Fruit fly (Drosophila melanogaster) whole organism, embryonic: ENCODE measurements around the gene nolo.

Source experiments
- ATbp ChIP-seq: fragments of 200-800 bp; sonication (Bioruptor generic); optimal IDR thresholded peaks from 2 replicates; lab custom pipeline; 2017; ENCODE audit warnings: missing biosample characterization, mild to moderate bottlenecking, missing genetic modification characterization, missing genetic modification reagents
- Atf6 ChIP-seq: fragments of 200-800 bp; sonication (Bioruptor generic); IDR thresholded peaks from 2 replicates; pipeline ENCODE4 v1.3.6; 2022; ENCODE audit warnings: missing biosample characterization, missing genetic modification characterization
- B-H2 ChIP-seq: fragments of 200-800 bp; sonication (Bioruptor generic); optimal IDR thresholded peaks from 2 replicates; lab custom pipeline; 2018; ENCODE audit warnings: missing biosample characterization, mild to moderate bottlenecking, missing genetic modification characterization
- CG10654 ChIP-seq: fragments of 200-800 bp; sonication (Bioruptor generic); optimal IDR thresholded peaks from 2 replicates; lab custom pipeline; 2016; ENCODE audit warnings: missing biosample characterization, missing genetic modification characterization
- CG10959 ChIP-seq: fragments of 200-800 bp; sonication (Bioruptor generic); IDR thresholded peaks from 2 replicates; pipeline ENCODE4 v1.3.6; 2022; ENCODE audit warnings: missing biosample characterization, missing genetic modification characterization
- CG10979 ChIP-seq: fragments of 200-800 bp; sonication (Bioruptor generic); optimal IDR thresholded peaks from 2 replicates; lab custom pipeline; 2018; ENCODE audit warnings: missing biosample characterization, mild to moderate bottlenecking, missing genetic modification characterization, moderate library complexity
- CG11560 ChIP-seq: fragments of 200-800 bp; sonication (Bioruptor generic); IDR thresholded peaks from 3 replicates; pipeline ENCODE4 v1.3.6; 2022; ENCODE audit warnings: missing biosample characterization, missing genetic modification characterization
- CG12104 ChIP-seq: fragments of 200-800 bp; sonication (Bioruptor generic); optimal IDR thresholded peaks from 3 replicates; lab custom pipeline; 2016; ENCODE audit warnings: missing biosample characterization, missing genetic modification characterization
- CG12299 ChIP-seq: fragments of 200-800 bp; sonication (Bioruptor generic); optimal IDR thresholded peaks from 2 replicates; lab custom pipeline; 2018; ENCODE audit warnings: missing biosample characterization, mild to moderate bottlenecking, missing genetic modification characterization
- CG1602 ChIP-seq: fragments of 200-800 bp; sonication (Bioruptor generic); optimal IDR thresholded peaks from 3 replicates; lab custom pipeline; 2016; ENCODE audit warnings: missing biosample characterization, missing genetic modification characterization
- CG17328 ChIP-seq: fragments of 200-800 bp; sonication (Bioruptor generic); IDR thresholded peaks from 2 replicates; pipeline ENCODE4 v1.3.6; 2022; ENCODE audit warnings: missing biosample characterization, missing genetic modification characterization
- CG2202 ChIP-seq: fragments of 200-800 bp; sonication (Bioruptor generic); optimal IDR thresholded peaks from 2 replicates; lab custom pipeline; 2018; ENCODE audit warnings: missing biosample characterization, mild to moderate bottlenecking, missing genetic modification characterization
- CG31441 ChIP-seq: fragments of 200-800 bp; sonication (Bioruptor generic); IDR thresholded peaks from 2 replicates; pipeline ENCODE4 v1.3.6; 2022; ENCODE audit warnings: missing biosample characterization, missing genetic modification characterization
- CG3163 ChIP-seq: fragments of 200-800 bp; sonication (Bioruptor generic); optimal IDR thresholded peaks from 3 replicates; lab custom pipeline; 2016; ENCODE audit warnings: missing biosample characterization, missing genetic modification characterization
- CG34422 ChIP-seq: fragments of 200-800 bp; sonication (Bioruptor generic); IDR thresholded peaks from 3 replicates; pipeline ENCODE4 v1.3.6; 2022; ENCODE audit warnings: missing biosample characterization, missing genetic modification characterization
- CG4854 ChIP-seq: fragments of 200-800 bp; sonication (Bioruptor generic); optimal IDR thresholded peaks from 2 replicates; lab custom pipeline; 2016; ENCODE audit warnings: missing biosample characterization, missing genetic modification characterization, inconsistent platforms
- Camta ChIP-seq: fragments of 200-800 bp; sonication (Bioruptor generic); optimal IDR thresholded peaks from 2 replicates; lab custom pipeline; 2016; ENCODE audit warnings: missing biosample characterization, missing genetic modification characterization
- Dek ChIP-seq: fragments of 200-800 bp; sonication (Bioruptor generic); optimal IDR thresholded peaks from 3 replicates; lab custom pipeline; 2019; ENCODE audit warnings: missing biosample characterization, mild to moderate bottlenecking, missing genetic modification characterization, moderate library complexity
- Dfd ChIP-seq, 2 experiments: fragments of >200 bp; optimal IDR thresholded peaks; 2 replicates each; lab custom pipeline; 2017; ENCODE audit warnings: missing biosample characterization in 2 of 2, missing genetic modification characterization in 2 of 2
- Ets97D ChIP-seq: fragments of 200-800 bp; sonication (Bioruptor generic); optimal IDR thresholded peaks from 3 replicates; lab custom pipeline; 2016; ENCODE audit warnings: missing biosample characterization, missing genetic modification characterization
- HHEX ChIP-seq: fragments of 200-800 bp; sonication (Bioruptor generic); optimal IDR thresholded peaks from 3 replicates; lab custom pipeline; 2017; ENCODE audit warnings: missing biosample characterization, mild to moderate bottlenecking, missing genetic modification characterization, missing genetic modification reagents
- HmgZ ChIP-seq: fragments of 200-800 bp; sonication (Bioruptor generic); optimal IDR thresholded peaks from 2 replicates; lab custom pipeline; 2018; ENCODE audit warnings: missing biosample characterization, mild to moderate bottlenecking, missing genetic modification characterization
- Lhr ChIP-seq: fragments of 200-800 bp; sonication (Bioruptor generic); optimal IDR thresholded peaks from 3 replicates; lab custom pipeline; 2017; ENCODE audit warnings: mild to moderate bottlenecking, missing biosample characterization, missing genetic modification reagents, missing genetic modification characterization
- Med ChIP-seq: fragments of 200-800 bp; sonication (Bioruptor generic); peaks from one replicate; lab custom pipeline; 2016; ENCODE audit warnings: missing biosample characterization, missing genetic modification characterization, mild to moderate bottlenecking, inconsistent platforms, moderate library complexity
- Meics ChIP-seq: fragments of 200-800 bp; sonication (Bioruptor generic); optimal IDR thresholded peaks from 2 replicates; lab custom pipeline; 2017; ENCODE audit warnings: missing biosample characterization, mild to moderate bottlenecking, missing genetic modification characterization
- NFAT ChIP-seq: fragments of 200-800 bp; sonication (Bioruptor generic); IDR thresholded peaks from 2 replicates; pipeline ENCODE4 v1.3.6; 2022; ENCODE audit warnings: missing biosample characterization, missing genetic modification characterization
- Nf-YA ChIP-seq: fragments of 200-800 bp; sonication (Bioruptor generic); IDR thresholded peaks from 2 replicates; pipeline ENCODE4 v1.3.6; 2022; ENCODE audit warnings: missing biosample characterization, missing genetic modification characterization
- NfI ChIP-seq: fragments of 200-800 bp; sonication (Bioruptor generic); optimal IDR thresholded peaks from 3 replicates; lab custom pipeline; 2018; ENCODE audit warnings: missing biosample characterization, mild to moderate bottlenecking, missing genetic modification characterization, moderate library complexity
- ap ChIP-seq: fragments of 200-800 bp; sonication (Bioruptor generic); IDR thresholded peaks from 2 replicates; pipeline ENCODE4 v1.3.6; 2022; ENCODE audit warnings: missing biosample characterization, missing genetic modification characterization
- ash1 ChIP-seq: fragments of 200-800 bp; sonication (Bioruptor generic); optimal IDR thresholded peaks from 2 replicates; lab custom pipeline; 2018; ENCODE audit warnings: missing biosample characterization, mild to moderate bottlenecking, missing genetic modification characterization
- bbx ChIP-seq: fragments of 200-800 bp; sonication (Bioruptor generic); IDR thresholded peaks from 2 replicates; pipeline ENCODE4 v1.3.6; 2022; ENCODE audit warnings: missing biosample characterization, missing genetic modification characterization; ENCODE audit not compliant: partially characterized antibody
- cad ChIP-seq: fragments of >200 bp; optimal IDR thresholded peaks from 2 replicates; lab custom pipeline; 2017; ENCODE audit warnings: missing biosample characterization, missing genetic modification characterization
- da ChIP-seq: fragments of 200-800 bp; sonication (Bioruptor generic); optimal IDR thresholded peaks from 2 replicates; lab custom pipeline; 2016; ENCODE audit warnings: missing biosample characterization, missing genetic modification characterization
- dpn ChIP-seq, 2 experiments: fragments of 200-800 bp; sonication (Bioruptor generic); optimal IDR thresholded peaks; 3 replicates each; lab custom pipeline; 2016; ENCODE audit warnings: missing biosample characterization in 2 of 2, missing genetic modification characterization in 2 of 2
- dysf ChIP-seq: fragments of 200-800 bp; sonication (Bioruptor generic); IDR thresholded peaks from 3 replicates; pipeline ENCODE4 v1.3.6; 2022; ENCODE audit warnings: missing biosample characterization, missing genetic modification characterization
- her ChIP-seq: fragments of 200-800 bp; sonication (Bioruptor generic); optimal IDR thresholded peaks from 2 replicates; lab custom pipeline; 2016; ENCODE audit warnings: missing biosample characterization, missing genetic modification characterization
- lab ChIP-seq: fragments of 200-800 bp; sonication (Bioruptor generic); optimal IDR thresholded peaks from 3 replicates; lab custom pipeline; 2017; ENCODE audit warnings: missing biosample characterization, missing genetic modification characterization, mild to moderate bottlenecking, moderate library complexity, missing genetic modification reagents
- onecut ChIP-seq: fragments of 200-800 bp; sonication (Bioruptor generic); IDR thresholded peaks from 2 replicates; pipeline ENCODE4 v1.3.6; 2022; ENCODE audit warnings: missing biosample characterization, missing genetic modification characterization
- org-1 ChIP-seq: fragments of 200-800 bp; sonication (Bioruptor generic); optimal IDR thresholded peaks from 2 replicates; lab custom pipeline; 2017; ENCODE audit warnings: missing biosample characterization, missing genetic modification characterization
- row ChIP-seq: fragments of 200-800 bp; sonication (Bioruptor generic); IDR thresholded peaks from 3 replicates; pipeline ENCODE4 v1.3.6; 2022; ENCODE audit warnings: missing biosample characterization, missing genetic modification characterization
- salm ChIP-seq: fragments of 200-800 bp; sonication (Bioruptor generic); optimal IDR thresholded peaks from 2 replicates; lab custom pipeline; 2018; ENCODE audit warnings: missing biosample characterization, mild to moderate bottlenecking, missing genetic modification characterization
- shn ChIP-seq: fragments of 200-800 bp; sonication (Bioruptor generic); optimal IDR thresholded peaks from 3 replicates; lab custom pipeline; 2016; ENCODE audit warnings: missing biosample characterization, missing genetic modification characterization
- slp2 ChIP-seq: fragments of 200-800 bp; sonication (Bioruptor generic); optimal IDR thresholded peaks from 2 replicates; lab custom pipeline; 2016; ENCODE audit warnings: missing biosample characterization, missing genetic modification characterization
- sug ChIP-seq: fragments of 200-800 bp; optimal IDR thresholded peaks from 2 replicates; lab custom pipeline; 2019; ENCODE audit warnings: missing biosample characterization, mild to moderate bottlenecking, missing genetic modification characterization, moderate library complexity
- tgo ChIP-seq: fragments of 200-800 bp; sonication (Bioruptor generic); IDR thresholded peaks from 3 replicates; pipeline ENCODE4 v1.3.6; 2022; ENCODE audit warnings: missing biosample characterization, missing genetic modification characterization
- trem ChIP-seq: fragments of 200-800 bp; optimal IDR thresholded peaks from 3 replicates; lab custom pipeline; 2019; ENCODE audit warnings: missing biosample characterization, mild to moderate bottlenecking, missing genetic modification characterization, moderate library complexity
- ttk ChIP-seq: fragments of 200-800 bp; sonication (Bioruptor generic); IDR thresholded peaks from 2 replicates; pipeline ENCODE4 v2.1.2; 2022; ENCODE audit warnings: missing biosample characterization, missing genetic modification characterization
- vnd ChIP-seq: fragments of 200-800 bp; sonication (Bioruptor generic); IDR thresholded peaks from 3 replicates; pipeline ENCODE4 v1.3.6; 2022; ENCODE audit warnings: missing biosample characterization, missing genetic modification characterization; ENCODE audit not compliant: partially characterized antibody
- yki ChIP-seq: fragments of >200 bp; optimal IDR thresholded peaks from 3 replicates; lab custom pipeline; 2018

The nolo gene

dm6 chr2L:21681322-21682268 is 2.3 kb upstream of the nolo start, which contains the start of gene eEF2 (continued):
- TF ChIP-seq CG10979 = peak; percentile 54
- peak; percentile 74 for TF ChIP-seq sug (tag; lab: Kevin White, UChicago)
- TF ChIP-seq NFAT (GFP tag; lab: Robert Waterston, UW) = no peak; the same call in 1 of the 2 replicates
- TF ChIP-seq slp2 = peak; percentile 33
- TF ChIP-seq Med (GFP tag; lab: Kevin White, UChicago) = peak; percentile 97
- TF ChIP-seq CG2202 (tag; lab: Kevin White, UChicago) = peak; percentile 48
- peak; percentile 89 for TF ChIP-seq vnd (GFP tag; lab: Robert Waterston, UW)
- peak; percentile 63 for TF ChIP-seq org-1
- no peak for TF ChIP-seq ap
- TF ChIP-seq B-H2 (GFP tag; lab: Kevin White, UChicago) = peak; percentile 94
- TF ChIP-seq Camta (GFP tag; lab: Kevin White, UChicago) = peak; percentile 63
- TF ChIP-seq Dfd (GFP tag; optimal IDR thresholded peaks at IDR 0.05; lab: Kevin White, UChicago) = no peak
- TF ChIP-seq CG10959 (GFP tag; lab: Robert Waterston, UW) = peak; percentile 12; the same call in 1 of the 2 replicates
- TF ChIP-seq CG31441 (GFP tag; lab: Robert Waterston, UW) = peak; percentile 69
- peak; percentile 70 for TF ChIP-seq CG12299
- peak; percentile 90 for TF ChIP-seq lab (GFP tag; lab: Kevin White, UChicago)
- TF ChIP-seq dysf (GFP tag; lab: Robert Waterston, UW) = no peak
- peak; percentile 96 for TF ChIP-seq bbx (GFP tag; lab: Robert Waterston, UW)
- TF ChIP-seq da (GFP tag; lab: Kevin White, UChicago) = peak; percentile 45
- TF ChIP-seq Dek (tag; lab: Kevin White, UChicago) = peak; percentile 66
- TF ChIP-seq ATbp (GFP tag; lab: Kevin White, UChicago) = peak; percentile 68
- peak; percentile 38 for TF ChIP-seq CG4854 (GFP tag; lab: Kevin White, UChicago)
- no peak for TF ChIP-seq CG11560 (tag; lab: Robert Waterston, UW)
- peak; percentile 59 for TF ChIP-seq salm
- TF ChIP-seq cad (GFP tag; lab: Kevin White, UChicago) = no peak
- peak; percentile 83 for TF ChIP-seq onecut (GFP tag; lab: Robert Waterston, UW)
- peak; percentile 91 for TF ChIP-seq NfI (GFP tag; lab: Kevin White, UChicago)
- peak; percentile 46 for TF ChIP-seq Nf-YA (GFP tag; lab: Robert Waterston, UW)
- TF ChIP-seq CG34422 (GFP tag; lab: Robert Waterston, UW) = no peak; the same call in 1 of the 3 replicates
- peak; percentile 83 for TF ChIP-seq her (GFP tag; lab: Kevin White, UChicago)
- TF ChIP-seq shn (GFP tag; lab: Kevin White, UChicago) = peak; percentile 81
- peak; percentile 64 for TF ChIP-seq CG3163
- TF ChIP-seq HHEX = peak; percentile 78
- TF ChIP-seq tgo = peak; percentile 55
- peak; percentile 86 for TF ChIP-seq row (GFP tag; lab: Robert Waterston, UW)
- TF ChIP-seq Lhr (GFP tag; lab: Kevin White, UChicago) = peak; percentile 80
- peak; percentile 98 for TF ChIP-seq Ets97D (GFP tag; lab: Kevin White, UChicago)
- TF ChIP-seq dpn (GFP tag; optimal IDR thresholded peaks at IDR 0.05; lab: Kevin White, UChicago) = peak; percentile 53 to 67
- TF ChIP-seq CG1602 (GFP tag; lab: Kevin White, UChicago) = peak; percentile 24
- peak; percentile 86 for TF ChIP-seq HmgZ (tag; lab: Kevin White, UChicago)
- TF ChIP-seq CG12104 (GFP tag; lab: Kevin White, UChicago) = peak; percentile 42
- peak; percentile 73 for TF ChIP-seq ash1 (GFP tag; lab: Kevin White, UChicago)
- TF ChIP-seq Atf6 (GFP tag; lab: Robert Waterston, UW) = peak; percentile 79
- no peak; the same call in 1 of the 2 replicates for TF ChIP-seq ttk (GFP tag; lab: Robert Waterston, UW)
- peak; percentile 83 for TF ChIP-seq Meics (GFP tag; lab: Kevin White, UChicago)
- TF ChIP-seq yki (lab: Kevin White, UChicago) = no peak
- TF ChIP-seq trem = peak; percentile 66
- peak; percentile 87 for TF ChIP-seq CG17328 (GFP tag; lab: Robert Waterston, UW)
- peak; percentile 65 for TF ChIP-seq CG10654
